Fruit fly (Drosophila melanogaster) ovary, adult (tissue): ENCODE results near the gene CG43349.

ENCODE experiments used
- CG17801 ChIP-seq: fragments of 200-800 bp; optimal IDR thresholded peaks from 2 replicates; lab custom pipeline; 2019; ENCODE audit warnings: missing biosample characterization, mild to moderate bottlenecking, missing genetic modification characterization, moderate library complexity; ENCODE audit not compliant: partially characterized antibody

CG43349 gene

DNA sequence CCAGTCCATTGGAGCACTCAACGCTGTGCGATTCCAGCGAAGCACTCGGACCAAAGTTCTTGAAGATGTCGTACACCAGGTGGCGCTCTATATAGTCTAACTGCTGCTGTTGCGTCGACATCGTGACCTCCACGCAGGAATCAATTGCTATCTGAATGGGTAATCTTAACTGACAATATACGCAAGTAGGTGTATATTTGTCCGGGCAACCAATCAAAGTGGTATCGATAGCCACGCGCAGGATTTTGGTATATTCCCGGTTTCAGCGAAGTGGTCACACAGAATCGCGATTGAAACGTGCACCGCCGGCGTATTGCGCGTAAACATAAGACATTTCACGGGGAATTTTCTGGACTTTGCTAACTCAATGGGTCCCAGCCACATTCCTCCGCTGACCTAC is 16.2 kb upstream of the CG43349 start, which contains the start of the genes CG5126 and Tgt:
CG5126 (minus strand) TSS at position 222 of the 400 bp plus-strand sequence.
Tgt (plus strand) TSS at position 267 of the 400 bp plus-strand sequence.
- no peak for TF ChIP-seq CG17801 (GFP tag; lab: Kevin White, UChicago)

DNA sequence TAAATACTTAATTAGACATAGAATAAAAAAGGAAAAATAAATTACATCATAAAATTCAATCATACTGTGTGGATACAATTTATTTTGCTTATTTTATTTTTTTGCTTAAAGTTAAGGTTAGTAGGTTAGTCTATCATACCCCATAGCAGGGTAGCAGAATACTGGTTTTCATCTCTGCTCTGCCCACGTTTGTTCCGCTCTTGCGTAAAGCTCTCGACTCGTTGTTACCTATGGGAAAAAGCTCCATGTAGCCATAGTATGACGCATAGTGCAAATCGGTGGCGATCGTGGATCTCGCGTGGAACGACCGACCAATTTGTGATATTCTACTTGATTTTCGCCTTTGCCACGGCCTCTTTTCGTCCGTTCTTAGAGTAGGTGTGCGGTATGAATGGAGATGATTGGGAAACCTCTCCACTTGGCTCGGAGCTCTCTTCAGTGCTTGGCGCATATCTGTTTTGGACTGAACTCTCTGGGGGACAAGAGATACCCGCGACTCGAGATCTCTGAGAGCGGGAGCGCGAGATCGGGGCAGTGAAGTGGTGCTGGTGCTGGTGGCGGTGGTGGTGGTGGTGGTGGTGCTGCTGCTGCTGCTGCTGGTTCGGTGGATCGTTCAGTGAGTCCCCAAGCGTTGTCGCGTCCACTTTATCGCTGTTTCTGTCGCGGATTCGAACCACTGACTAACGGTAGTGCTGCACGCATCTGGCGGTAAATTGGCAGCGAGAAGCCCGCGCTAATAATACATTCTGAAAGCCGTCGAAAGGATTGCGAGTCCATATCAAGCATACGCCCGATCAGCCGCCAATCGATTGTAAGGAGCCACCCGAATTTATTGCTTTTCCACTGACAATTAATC is 14.1 kb upstream of the CG43349 start, which contains the start of gene CG5001:
CG5001 (plus strand) TSS at position 116 of the 856 bp plus-strand sequence.
- peak; percentile 71 for TF ChIP-seq CG17801 (GFP tag; lab: Kevin White, UChicago)

DNA sequence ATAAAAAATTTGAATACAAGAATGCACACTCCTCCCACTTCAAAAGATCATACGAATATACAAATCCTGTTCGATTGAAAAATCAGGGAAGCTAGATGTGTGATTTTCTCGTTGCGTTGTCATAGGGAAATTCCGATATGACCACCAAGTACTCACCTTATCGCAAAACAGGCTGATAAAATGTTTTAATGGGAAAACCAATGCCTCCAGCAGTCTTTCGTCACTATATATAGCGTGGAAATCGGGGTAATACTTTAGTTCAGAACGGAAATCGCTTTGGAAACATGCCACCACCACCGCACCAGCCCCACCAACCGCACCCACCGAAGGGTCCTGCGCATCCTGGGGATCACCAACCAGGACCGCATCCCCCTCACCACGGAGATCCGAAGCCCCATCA is 839 bp upstream of the CG43349 start, which contains the start of the genes CG5139 and CG43348:
CG5139 (minus strand) TSS at position 101 of the 400 bp plus-strand sequence.
CG43348 (plus strand) TSS at position 247 of the 400 bp plus-strand sequence.
- TF ChIP-seq CG17801 (GFP tag; lab: Kevin White, UChicago), result no peak

DNA sequence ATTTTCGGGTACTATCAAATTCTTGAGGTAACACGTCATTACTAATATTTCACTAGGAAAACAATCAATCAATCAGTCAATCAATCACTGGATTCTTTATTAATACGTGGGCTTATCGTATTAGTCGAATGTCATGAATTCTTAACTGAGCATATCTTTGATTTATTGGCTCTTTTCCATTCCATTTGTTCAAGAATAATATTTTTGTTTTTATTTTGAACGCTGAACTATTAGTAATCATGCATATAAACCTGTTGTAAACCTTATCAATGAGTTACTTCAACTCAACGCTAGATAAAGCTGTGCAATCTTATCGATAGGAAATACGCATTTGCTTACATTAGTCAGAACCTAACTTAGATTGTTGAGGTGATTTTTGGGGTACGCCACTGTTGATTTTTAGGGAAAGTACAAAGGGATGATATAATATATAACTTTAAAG is 1.4 kb downstream of the CG43349 start:
- no peak for TF ChIP-seq CG17801 (GFP tag; lab: Kevin White, UChicago)

DNA sequence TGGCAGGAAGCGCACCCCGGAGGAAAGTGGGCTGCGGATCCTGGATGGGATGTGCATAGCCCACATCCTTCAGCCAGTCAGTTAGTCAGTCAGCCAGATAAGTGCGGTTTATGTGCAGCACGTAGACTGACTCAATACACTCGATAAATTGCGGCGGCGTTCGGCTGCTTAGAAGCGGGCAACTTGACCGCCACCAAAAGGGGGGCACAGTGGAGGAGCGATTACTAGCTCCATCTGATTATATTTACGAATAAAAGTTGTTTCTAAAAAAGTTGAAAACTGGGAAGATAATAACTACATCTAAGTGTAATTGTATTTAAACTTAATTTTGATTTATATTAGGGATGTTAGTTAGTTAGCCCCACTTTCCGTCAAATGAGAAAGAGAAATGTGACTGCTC is 2.4 kb downstream of the CG43349 start:
- TF ChIP-seq CG17801 (GFP tag; lab: Kevin White, UChicago), result no peak

DNA sequence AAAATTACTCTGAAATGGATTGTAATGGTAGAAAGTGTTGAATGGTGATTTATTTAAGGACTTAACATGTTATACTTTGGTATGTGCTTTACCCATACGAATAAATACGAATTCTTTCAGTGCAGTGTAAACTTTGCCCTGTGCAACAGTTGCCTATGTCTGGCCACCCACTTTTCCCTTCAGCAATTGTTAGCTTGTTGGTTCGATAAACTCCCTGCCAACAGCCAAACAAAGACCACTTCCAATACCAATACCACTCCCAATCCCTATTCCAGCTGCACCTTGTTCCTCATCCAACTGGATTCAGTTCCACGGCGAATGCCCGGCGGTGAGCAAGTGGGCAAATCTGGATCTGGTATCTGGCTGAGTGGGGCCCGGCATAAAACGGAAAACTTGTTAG is 3.9 kb downstream of the CG43349 start, which contains the start of gene CG14342:
CG14342 (plus strand) TSS at position 301 of the 400 bp plus-strand sequence.
- no peak for TF ChIP-seq CG17801 (GFP tag; lab: Kevin White, UChicago)

DNA sequence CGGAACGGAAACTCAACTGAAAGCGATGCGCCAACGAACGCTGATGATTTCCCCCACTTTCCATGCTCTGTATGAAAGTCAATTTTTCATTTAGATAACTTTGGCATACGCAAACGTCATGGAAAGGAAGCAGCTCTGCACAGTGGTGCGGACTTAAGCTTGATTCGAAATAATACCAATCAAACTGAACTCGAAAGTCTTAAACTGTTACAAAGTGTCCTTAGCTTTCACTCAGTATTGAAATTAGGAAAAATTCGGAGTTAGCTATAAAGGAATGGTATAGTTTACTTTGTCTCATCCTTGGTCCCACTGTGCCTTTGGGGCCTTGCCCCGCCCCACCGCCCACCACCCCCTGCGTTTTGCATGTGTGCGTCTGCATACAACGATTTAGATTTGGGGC is 7.4 kb downstream of the CG43349 start:
- no peak for TF ChIP-seq CG17801 (GFP tag; lab: Kevin White, UChicago)

DNA sequence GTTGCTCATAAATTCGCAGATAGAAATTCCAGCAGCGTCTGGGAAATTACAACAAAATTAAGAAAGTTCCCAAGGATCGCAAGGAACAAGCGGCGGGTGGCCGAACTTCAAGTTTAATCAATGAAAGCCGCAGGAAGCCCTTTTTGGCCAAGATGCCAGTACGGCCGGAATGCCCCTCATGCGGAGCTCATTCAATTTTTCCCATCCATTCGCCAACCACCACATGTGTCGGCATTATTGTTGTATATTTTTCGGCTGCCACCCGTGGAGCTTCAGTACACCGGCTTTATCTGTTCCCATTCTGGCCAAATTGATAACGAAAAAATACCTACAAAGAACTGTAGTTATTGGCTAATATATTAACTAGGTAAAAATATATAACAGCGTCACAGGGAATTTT is 11.5 kb downstream of the CG43349 start:
- no peak for TF ChIP-seq CG17801 (GFP tag; lab: Kevin White, UChicago)

DNA sequence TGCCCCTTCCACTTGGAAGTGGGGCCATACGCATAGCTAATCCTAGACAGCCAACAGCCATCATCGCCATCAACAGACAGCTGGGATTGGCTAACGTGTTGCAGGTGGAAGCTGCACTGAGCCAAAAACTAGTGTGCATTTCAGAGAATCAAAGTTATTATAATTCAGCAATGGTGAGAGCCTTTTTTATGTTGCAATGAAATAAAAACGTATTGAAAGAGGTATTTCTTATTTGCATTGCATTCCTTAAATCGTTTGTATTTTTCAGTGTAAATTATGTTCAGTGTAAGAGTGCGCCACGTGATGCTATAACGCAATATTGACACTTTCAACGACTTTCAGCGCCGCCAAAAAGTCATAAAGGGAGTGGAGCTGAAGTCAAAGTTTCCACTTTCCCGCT is 13.6 kb downstream of the CG43349 start:
- TF ChIP-seq CG17801 (GFP tag; lab: Kevin White, UChicago), result no peak

DNA sequence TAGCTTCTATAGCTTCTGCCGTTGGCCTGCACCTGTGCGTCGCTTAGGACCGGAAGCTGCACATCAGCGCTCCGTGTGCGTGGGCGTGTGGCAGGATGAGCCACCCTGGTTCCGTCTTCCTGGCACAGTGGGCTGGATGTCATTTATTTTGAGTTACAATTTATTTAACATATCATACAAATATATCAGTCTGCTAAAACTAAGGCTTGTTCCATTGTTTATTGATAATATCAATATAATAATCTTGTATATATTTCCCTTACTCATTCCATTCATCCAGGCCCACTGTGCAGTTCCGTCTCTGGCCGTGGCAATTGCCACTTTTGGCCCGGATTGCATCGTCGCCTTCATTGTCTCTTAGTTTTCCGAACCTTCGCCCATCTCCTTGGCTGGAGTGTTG is 14.5 kb downstream of the CG43349 start:
- TF ChIP-seq CG17801 (GFP tag; lab: Kevin White, UChicago), result no peak

DNA sequence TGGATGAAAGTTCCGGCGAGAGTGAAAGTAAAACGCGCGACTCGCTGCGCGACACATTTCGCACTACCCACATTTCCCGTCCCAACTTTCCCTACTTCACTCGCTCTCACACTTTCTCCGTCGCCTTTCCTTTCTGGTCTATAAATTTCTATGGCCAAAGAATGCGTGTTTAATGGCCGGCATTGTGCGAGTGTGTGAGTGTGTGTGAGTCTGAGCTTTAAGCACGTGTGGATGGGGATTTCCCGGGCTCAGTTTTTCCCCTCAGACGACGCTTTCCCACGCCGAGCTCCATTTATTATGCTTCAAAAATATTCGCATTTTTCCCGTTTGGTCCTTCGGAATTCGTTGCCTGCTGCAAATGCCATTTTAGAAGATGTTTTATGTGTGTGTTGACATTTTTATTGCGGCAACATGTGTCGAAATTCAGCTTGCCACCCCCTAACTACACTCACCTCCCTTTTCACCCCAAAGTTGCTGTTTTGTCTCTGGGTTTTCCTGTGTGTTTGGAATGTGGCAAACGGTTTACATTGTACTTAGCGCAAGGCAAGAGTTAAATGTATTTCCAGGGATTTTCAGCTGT is 17.1 kb downstream of the CG43349 start:
- no peak for TF ChIP-seq CG17801 (GFP tag; lab: Kevin White, UChicago)

DNA sequence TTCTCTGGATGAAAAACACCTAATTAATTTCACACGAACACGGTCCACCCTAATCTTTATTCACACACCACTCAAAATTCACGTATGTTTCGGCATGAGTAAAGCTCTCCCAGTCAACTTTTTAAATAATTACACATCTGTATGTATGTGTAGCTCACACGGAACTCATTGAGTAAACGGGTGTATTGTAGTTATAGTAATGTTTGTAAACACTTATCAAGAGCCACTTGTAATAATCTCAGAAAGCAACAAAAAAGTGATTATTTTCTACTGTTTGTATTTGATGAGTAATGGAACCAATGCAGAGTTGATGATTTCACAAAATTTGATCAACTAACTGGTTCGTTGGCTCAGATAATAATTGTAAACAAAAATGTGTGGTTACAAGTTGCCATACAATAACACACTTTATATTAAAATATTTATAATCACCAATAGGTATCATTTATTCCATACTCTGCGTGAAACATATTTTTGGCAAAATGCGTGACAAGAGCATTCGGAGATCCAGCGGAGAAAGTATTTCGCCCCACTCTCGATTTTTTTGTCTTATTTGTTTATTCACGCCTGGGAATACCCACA is 18.0 kb downstream of the CG43349 start:
- TF ChIP-seq CG17801 (GFP tag; lab: Kevin White, UChicago), result no peak

DNA sequence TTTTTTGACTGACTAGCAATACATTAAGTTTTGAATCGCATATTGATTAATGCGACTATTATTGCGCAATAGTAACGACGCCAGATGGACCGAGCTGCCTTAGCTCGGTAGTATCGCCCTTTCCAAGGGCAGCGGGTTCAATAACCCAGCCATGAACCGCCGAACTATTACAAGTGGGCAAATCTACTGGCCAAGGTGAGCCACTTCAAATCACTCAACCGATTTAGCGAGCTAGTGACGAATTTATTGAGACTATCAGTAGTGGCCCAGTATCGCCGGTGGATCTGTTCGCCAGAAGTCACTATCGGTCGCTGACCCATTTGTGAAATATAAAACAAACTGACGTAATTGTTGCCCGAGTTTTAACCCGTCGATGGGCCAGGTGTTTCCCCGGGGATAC is 18.5 kb downstream of the CG43349 start:
- TF ChIP-seq CG17801 (GFP tag; lab: Kevin White, UChicago), result no peak

DNA sequence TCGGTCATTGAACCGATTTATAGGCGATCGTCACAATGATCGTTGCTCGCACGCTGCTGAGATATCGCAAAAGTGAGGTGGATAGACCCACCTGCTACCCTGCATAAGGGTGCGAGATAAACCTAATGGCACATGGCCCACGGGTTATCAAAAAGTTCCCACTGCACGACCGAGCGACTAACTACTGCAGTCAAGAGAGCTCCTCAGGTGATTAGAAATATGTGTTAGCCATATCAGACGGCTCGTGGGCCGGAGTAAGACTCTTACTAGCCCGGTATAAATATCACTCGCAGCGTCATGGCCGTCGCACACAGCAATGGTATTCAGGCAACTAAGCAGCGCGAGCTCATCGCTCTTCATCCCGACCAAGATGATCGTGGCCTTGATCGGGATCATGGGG is 19.0 kb downstream of the CG43349 start, which contains the start of gene CG42329:
CG42329 (plus strand) TSS at position 301 of the 400 bp plus-strand sequence.
- TF ChIP-seq CG17801 (GFP tag; lab: Kevin White, UChicago), result no peak

DNA sequence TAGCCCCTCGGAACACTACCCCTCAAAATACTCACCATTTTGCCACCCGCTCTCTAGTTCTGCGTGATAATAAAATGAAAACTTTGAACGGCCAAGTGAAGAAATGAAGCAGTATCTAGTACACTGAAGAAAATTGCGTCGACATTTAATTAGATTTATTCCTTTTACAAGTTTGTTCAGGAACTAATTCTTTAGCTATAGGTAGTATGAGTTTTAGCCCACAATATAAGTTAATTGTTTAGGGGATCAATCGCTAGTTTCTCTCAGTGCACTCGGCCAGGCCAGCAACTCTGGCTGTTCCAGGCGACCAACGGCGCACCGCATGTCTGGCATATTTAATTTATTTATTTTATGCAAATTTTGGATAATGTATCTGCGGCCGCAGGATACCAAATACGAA is 30.7 kb downstream of the CG43349 start:
- TF ChIP-seq CG17801 (GFP tag; lab: Kevin White, UChicago), result no peak
